Worm (Caenorhabditis elegans) whole organism, mixed stage, embryonic: ENCODE data around the gene K05F6.8.

Experiments used
- M03D4.4 ChIP-seq: sonication (generic microtip); optimal IDR thresholded peaks from 2 replicates; lab custom pipeline; 2017; ENCODE audit warnings: mild to moderate bottlenecking, missing genetic modification characterization, missing compliant biosample characterization
- ceh-43 ChIP-seq: fragments of 200-800 bp; sonication (Bioruptor generic); optimal IDR thresholded peaks from 2 replicates; lab custom pipeline; 2018; ENCODE audit warnings: mild to moderate bottlenecking, missing genetic modification characterization, moderate library complexity, missing compliant biosample characterization
- cnd-1 ChIP-seq: fragments of 200-800 bp; sonication (Bioruptor generic); optimal IDR thresholded peaks from 2 replicates; lab custom pipeline; 2018; ENCODE audit warnings: mild to moderate bottlenecking, missing genetic modification characterization, missing compliant biosample characterization
- drap-1 ChIP-seq: fragments of 200-800 bp; sonication (Bioruptor generic); optimal IDR thresholded peaks from 3 replicates; lab custom pipeline; 2018; ENCODE audit warnings: mild to moderate bottlenecking, missing genetic modification characterization, missing compliant biosample characterization
- elt-1 ChIP-seq: sonication (generic microtip); optimal IDR thresholded peaks from 2 replicates; lab custom pipeline; 2017; ENCODE audit warnings: missing genetic modification characterization, mild to moderate bottlenecking, missing compliant biosample characterization, antibody characterized with exemption, moderate library complexity, borderline replicate concordance; ENCODE audit not compliant: insufficient read depth
- elt-3 ChIP-seq: fragments of 150-350 bp; optimal IDR thresholded peaks from 2 replicates; lab custom pipeline; 2014; ENCODE audit warnings: missing biosample characterization, missing genetic modification characterization
- ham-2 ChIP-seq: fragments of 200-800 bp; sonication (Bioruptor generic); optimal IDR thresholded peaks from 2 replicates; lab custom pipeline; 2018; ENCODE audit warnings: mild to moderate bottlenecking, missing genetic modification characterization, missing compliant biosample characterization
- hlh-1 ChIP-seq: fragments of 150-350 bp; optimal IDR thresholded peaks from 2 replicates; lab custom pipeline; 2014; ENCODE audit warnings: missing biosample characterization, missing genetic modification reagents, missing genetic modification characterization
- lin-13 ChIP-seq: fragments of 150-350 bp; optimal IDR thresholded peaks from 2 replicates; lab custom pipeline; 2014; ENCODE audit warnings: missing biosample characterization, missing genetic modification characterization
- mep-1 ChIP-seq: fragments of 150-350 bp; optimal IDR thresholded peaks from 2 replicates; lab custom pipeline; 2017; ENCODE audit warnings: missing biosample characterization, missing genetic modification reagents, missing genetic modification characterization, inconsistent platforms
- nhr-12 ChIP-seq: fragments of 150-350 bp; optimal IDR thresholded peaks from 2 replicates; lab custom pipeline; 2014; ENCODE audit warnings: missing biosample characterization, missing genetic modification characterization
- nhr-2 ChIP-seq: fragments of 150-350 bp; optimal IDR thresholded peaks from 2 replicates; lab custom pipeline; 2014; ENCODE audit warnings: missing biosample characterization, missing genetic modification characterization
- nhr-237 ChIP-seq: fragments of 150-350 bp; optimal IDR thresholded peaks from 2 replicates; lab custom pipeline; 2014; ENCODE audit warnings: missing biosample characterization, missing genetic modification characterization
- unc-120 ChIP-seq: sonication (generic microtip); optimal IDR thresholded peaks from 2 replicates; lab custom pipeline; 2017; ENCODE audit warnings: missing genetic modification characterization, missing compliant biosample characterization; ENCODE audit not compliant: poor library complexity, severe bottlenecking

K05F6.8 gene

ce11 chrII:1517354-1517753 lies 50.2 kb downstream of the K05F6.8 start, which contains the start of gene math-45:
TSS of gene math-45 (minus strand) at chrII:1517454.
- TF ChIP-seq mep-1 (tag; lab: Kevin White, UChicago) (no peak), unc-120 (tag; lab: Kevin White, UChicago) (no peak), drap-1 (no peak), ceh-43 (GFP tag; lab: Kevin White, UChicago) (no peak), lin-13 (no peak), nhr-2 (tag; lab: Kevin White, UChicago) (no peak), cnd-1 (no peak), elt-1 (tag; lab: Kevin White, UChicago) (no peak), elt-3 (tag; lab: Kevin White, UChicago) (no peak), ham-2 (no peak), M03D4.4 (tag; lab: Kevin White, UChicago) (no peak), nhr-237 (no peak), hlh-1 (tag; lab: Kevin White, UChicago) (no peak), nhr-12 (no peak)
